Worm (Caenorhabditis elegans) whole organism, L4 larva: ENCODE measurements around the gene C18G1.9.

Experiments used
- D1046.2 ChIP-seq: fragments of 200-800 bp; sonication (Bioruptor generic); IDR thresholded peaks from 2 replicates; pipeline ENCODE4 v1.3.6; 2022; ENCODE audit warnings: missing genetic modification characterization, missing compliant biosample characterization
- F37D6.2 ChIP-seq: sonication (generic microtip); optimal IDR thresholded peaks from 2 replicates; lab custom pipeline; 2016; ENCODE audit warnings: mild to moderate bottlenecking, missing genetic modification characterization, missing compliant biosample characterization
- F44E2.7 ChIP-seq: fragments of 200-800 bp; sonication (Bioruptor generic); IDR thresholded peaks from 2 replicates; pipeline ENCODE4 v2.1.2; 2022; ENCODE audit warnings: missing genetic modification characterization, missing compliant biosample characterization
- T20F7.1 ChIP-seq: fragments of 200-800 bp; sonication (Bioruptor generic); optimal IDR thresholded peaks from 2 replicates; lab custom pipeline; 2018; ENCODE audit warnings: mild to moderate bottlenecking, missing genetic modification characterization, missing compliant biosample characterization
- Y5F2A.4 ChIP-seq: fragments of 200-800 bp; sonication (Bioruptor generic); optimal IDR thresholded peaks from 2 replicates; lab custom pipeline; 2018; ENCODE audit warnings: mild to moderate bottlenecking, missing genetic modification characterization, missing compliant biosample characterization
- ZK546.5 ChIP-seq, 2 experiments: sonication (generic microtip); optimal IDR thresholded peaks; 2 replicates each; lab custom pipeline; 2017; ENCODE audit warnings: missing biosample characterization in 2 of 2, missing genetic modification characterization in 2 of 2
- aha-1 ChIP-seq: fragments of 150-350 bp; peaks from one replicate; lab custom pipeline; 2014; ENCODE audit warnings: missing biosample characterization, missing genetic modification characterization
- aly-2 ChIP-seq: sonication (generic microtip); optimal IDR thresholded peaks from 2 replicates; lab custom pipeline; 2018; ENCODE audit warnings: missing biosample characterization, missing genetic modification characterization
- ama-1 ChIP-seq: fragments of 150-350 bp; optimal IDR thresholded peaks from 2 replicates; lab custom pipeline; 2014; ENCODE audit warnings: inconsistent platforms, mixed read lengths
- arid-1 ChIP-seq: fragments of 200-800 bp; sonication (Bioruptor generic); conservative IDR thresholded peaks from 2 replicates; pipeline ENCODE4 v1.3.6; 2022; ENCODE audit warnings: missing genetic modification reagents, missing genetic modification characterization, missing compliant biosample characterization
- ceh-28 ChIP-seq: fragments of 150-350 bp; optimal IDR thresholded peaks from 2 replicates; lab custom pipeline; 2014; ENCODE audit warnings: missing biosample characterization, missing genetic modification reagents, missing genetic modification characterization
- ceh-32 ChIP-seq: sonication (generic microtip); optimal IDR thresholded peaks from 2 replicates; lab custom pipeline; 2016; ENCODE audit warnings: mild to moderate bottlenecking, missing genetic modification characterization, missing compliant biosample characterization; ENCODE audit not compliant: poor library complexity
- ceh-82 ChIP-seq: sonication (generic microtip); optimal IDR thresholded peaks from 2 replicates; lab custom pipeline; 2017; ENCODE audit warnings: missing biosample characterization, missing genetic modification characterization
- ctbp-1 ChIP-seq: fragments of 200-800 bp; sonication (Bioruptor generic); IDR thresholded peaks from 2 replicates; pipeline ENCODE4 v1.3.6; 2022; ENCODE audit warnings: missing genetic modification reagents, missing genetic modification characterization, missing compliant biosample characterization
- daf-16 ChIP-seq, 3 experiments: sonication (generic microtip); optimal IDR thresholded peaks; 2 replicates each; lab custom pipeline; 2016 to 2017; ENCODE audit warnings: missing genetic modification characterization in 3 of 3, missing genetic modification reagents in 3 of 3, mild to moderate bottlenecking in 2 of 3, missing compliant biosample characterization in 2 of 3, missing biosample characterization in 1 of 3, moderate library complexity in 1 of 3
- dpl-1 ChIP-seq: fragments of 150-350 bp; optimal IDR thresholded peaks from 2 replicates; lab custom pipeline; 2014; ENCODE audit warnings: missing biosample characterization, missing genetic modification reagents, missing genetic modification characterization
- fkh-10 ChIP-seq: fragments of 150-350 bp; optimal IDR thresholded peaks from 2 replicates; lab custom pipeline; 2014; ENCODE audit warnings: missing biosample characterization, missing genetic modification reagents, missing genetic modification characterization
- gei-8 ChIP-seq: fragments of 200-800 bp; sonication (Bioruptor generic); optimal IDR thresholded peaks from 2 replicates; lab custom pipeline; 2018; ENCODE audit warnings: mild to moderate bottlenecking, missing genetic modification characterization, missing compliant biosample characterization
- hlh-11 ChIP-seq: fragments of 200-800 bp; sonication (Bioruptor generic); optimal IDR thresholded peaks from 2 replicates; lab custom pipeline; 2018; ENCODE audit warnings: mild to moderate bottlenecking, missing genetic modification characterization, missing compliant biosample characterization
- hmg-1.1 ChIP-seq: fragments of 200-800 bp; sonication (Bioruptor generic); IDR thresholded peaks from 2 replicates; pipeline ENCODE4 v1.3.6; 2022; ENCODE audit warnings: missing genetic modification reagents, missing genetic modification characterization, missing compliant biosample characterization
- lin-13 ChIP-seq: fragments of 150-350 bp; optimal IDR thresholded peaks from 2 replicates; lab custom pipeline; 2014; ENCODE audit warnings: missing biosample characterization, missing genetic modification reagents, missing genetic modification characterization
- lin-29 ChIP-seq: fragments of 200-800 bp; sonication (Bioruptor generic); IDR thresholded peaks from 2 replicates; pipeline ENCODE4 v1.3.6; 2022; ENCODE audit warnings: missing genetic modification reagents, missing genetic modification characterization, missing compliant biosample characterization
- lin-38 ChIP-seq: fragments of 200-800 bp; sonication (Bioruptor generic); IDR thresholded peaks from 2 replicates; pipeline ENCODE4 v1.3.6; 2022; ENCODE audit warnings: missing genetic modification reagents, missing genetic modification characterization, missing compliant biosample characterization
- madf-9 ChIP-seq: fragments of 200-800 bp; sonication (Bioruptor generic); conservative IDR thresholded peaks from 2 replicates; pipeline ENCODE4 v1.3.6; 2022; ENCODE audit warnings: missing genetic modification reagents, missing genetic modification characterization, missing compliant biosample characterization
- mep-1 ChIP-seq: fragments of 150-350 bp; sonication (generic microtip); optimal IDR thresholded peaks from 3 replicates; lab custom pipeline; 2014; ENCODE audit warnings: missing biosample characterization, missing genetic modification characterization
- nhr-237 ChIP-seq: sonication (generic microtip); optimal IDR thresholded peaks from 2 replicates; lab custom pipeline; 2017; ENCODE audit warnings: missing biosample characterization, missing genetic modification characterization
- nhr-48 ChIP-seq: sonication (generic microtip); optimal IDR thresholded peaks from 2 replicates; lab custom pipeline; 2016; ENCODE audit warnings: mild to moderate bottlenecking, missing genetic modification characterization, missing compliant biosample characterization
- nhr-6 ChIP-seq: fragments of 150-350 bp; optimal IDR thresholded peaks from 2 replicates; lab custom pipeline; 2014; ENCODE audit warnings: missing biosample characterization, missing genetic modification characterization
- nhr-76 ChIP-seq: fragments of 150-350 bp; optimal IDR thresholded peaks from 2 replicates; lab custom pipeline; 2014; ENCODE audit warnings: missing biosample characterization, missing genetic modification characterization
- pha-4 ChIP-seq, 2 experiments: fragments of 150-350 bp in 1 of 2; fragments of 200-800 bp in 1 of 2; sonication (Bioruptor generic) in 1 of 2; IDR thresholded peaks in 1 of 2; optimal IDR thresholded peaks in 1 of 2; 2 replicates each; pipeline versions ENCODE4 v1.3.6 to Lab custom; 2014 to 2022; ENCODE audit warnings: missing genetic modification characterization in 2 of 2, missing genetic modification reagents in 2 of 2, missing biosample characterization in 1 of 2, missing compliant biosample characterization in 1 of 2
- rbr-2 ChIP-seq: sonication (generic microtip); optimal IDR thresholded peaks from 2 replicates; lab custom pipeline; 2016; ENCODE audit warnings: missing genotype, missing genetic modification characterization, missing compliant biosample characterization
- set-16 ChIP-seq: fragments of 200-800 bp; sonication (Bioruptor generic); IDR thresholded peaks from 2 replicates; pipeline ENCODE4 v1.3.6; 2022; ENCODE audit warnings: missing genetic modification reagents, missing genetic modification characterization, missing compliant biosample characterization
- snpc-1.2 ChIP-seq: fragments of 200-800 bp; sonication (Bioruptor generic); IDR thresholded peaks from 2 replicates; pipeline ENCODE4 v1.3.6; 2022; ENCODE audit warnings: missing genetic modification reagents, missing genetic modification characterization, missing compliant biosample characterization
- tra-1 ChIP-seq: fragments of 200-800 bp; sonication (Bioruptor generic); IDR thresholded peaks from 2 replicates; pipeline ENCODE4 v1.3.6; 2022; ENCODE audit warnings: missing genetic modification reagents, missing genetic modification characterization, missing compliant biosample characterization
- unc-39 ChIP-seq: sonication (generic microtip); optimal IDR thresholded peaks from 2 replicates; lab custom pipeline; 2017; ENCODE audit warnings: missing biosample characterization, missing genetic modification characterization
- unc-62 ChIP-seq, 3 experiments: fragments of 150-350 bp in 1 of 3; sonication (generic microtip); optimal IDR thresholded peaks in 2 of 3; peaks in 1 of 3; 1 replicate in 1 of 3; 2 replicates in 2 of 3; lab custom pipeline; 2014 to 2017; ENCODE audit warnings: missing biosample characterization in 3 of 3, missing genetic modification characterization in 3 of 3, missing genetic modification reagents in 3 of 3, missing genotype in 1 of 3
- zfp-2 ChIP-seq: sonication (generic microtip); optimal IDR thresholded peaks from 2 replicates; lab custom pipeline; 2016; ENCODE audit warnings: mild to moderate bottlenecking, missing genetic modification characterization, missing compliant biosample characterization
- zfp-3 ChIP-seq: fragments of 200-800 bp; sonication (Bioruptor generic); conservative IDR thresholded peaks from 2 replicates; pipeline ENCODE4 v1.3.6; 2022; ENCODE audit warnings: missing genetic modification reagents, missing genetic modification characterization, missing compliant biosample characterization
- zip-11 ChIP-seq: fragments of 200-800 bp; sonication (Bioruptor generic); IDR thresholded peaks from 2 replicates; pipeline ENCODE4 v1.3.6; 2022; ENCODE audit warnings: missing genetic modification characterization, missing compliant biosample characterization
- ztf-7 ChIP-seq: fragments of 150-350 bp; optimal IDR thresholded peaks from 2 replicates; lab custom pipeline; 2014; ENCODE audit warnings: missing biosample characterization, missing genetic modification characterization

The C18G1.9 gene

DNA sequence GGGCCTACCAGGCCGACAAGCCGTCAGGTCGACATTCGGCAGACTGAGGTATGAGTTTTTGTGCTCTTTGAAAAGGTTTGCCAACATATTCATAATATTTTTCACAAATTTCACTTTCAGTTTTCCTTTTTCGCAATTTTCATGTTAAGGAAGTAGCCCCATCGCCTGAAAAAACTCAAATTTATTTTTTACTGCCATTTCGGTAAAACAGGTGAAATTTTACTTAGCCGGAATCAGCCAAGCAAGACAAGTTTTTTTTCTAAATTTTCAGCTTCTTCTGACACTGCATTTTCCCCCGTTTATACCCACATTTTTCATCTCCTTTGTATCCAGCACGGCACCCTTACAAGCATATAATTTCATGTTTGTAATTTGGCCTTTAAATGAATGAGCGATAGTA is 22.0 kb upstream of the C18G1.9 start, which contains the start of gene R02F11.11:
Gene R02F11.11, plus strand, starts transcription at position 301 of the 400 bp plus-strand sequence.
- TF ChIP-seq unc-39 (tag; lab: Kevin White, UChicago) (no peak), ceh-28 (no peak), set-16 (GFP tag; lab: Robert Waterston, UW) (no peak), hmg-1.1 (GFP tag; lab: Robert Waterston, UW) (no peak), rbr-2 (tag; lab: Kevin White, UChicago) (no peak), nhr-6 (tag; lab: Kevin White, UChicago) (no peak), aly-2 (tag; lab: Kevin White, UChicago) (no peak), zip-11 (GFP tag; lab: Robert Waterston, UW) (no peak), snpc-1.2 (GFP tag; lab: Robert Waterston, UW) (no peak), ceh-82 (no peak), ZK546.5 (tag; optimal IDR thresholded peaks at IDR 0.05; lab: Kevin White, UChicago) (no peak), nhr-237 (tag; lab: Kevin White, UChicago) (no peak), F37D6.2 (no peak), unc-62 (GFP tag; optimal IDR thresholded peaks at IDR 0.05 in 1 of 2; lab: Kevin White, UChicago) (no peak), unc-62 (tag; optimal IDR thresholded peaks at IDR 0.05; lab: Kevin White, UChicago) (no peak), daf-16 (GFP tag; optimal IDR thresholded peaks at IDR 0.05; lab: Kevin White, UChicago) (no peak), daf-16 (tag; optimal IDR thresholded peaks at IDR 0.05; lab: Kevin White, UChicago) (no peak), lin-13 (GFP tag; lab: Kevin White, UChicago) (no peak), hlh-11 (no peak), D1046.2 (no peak)

DNA sequence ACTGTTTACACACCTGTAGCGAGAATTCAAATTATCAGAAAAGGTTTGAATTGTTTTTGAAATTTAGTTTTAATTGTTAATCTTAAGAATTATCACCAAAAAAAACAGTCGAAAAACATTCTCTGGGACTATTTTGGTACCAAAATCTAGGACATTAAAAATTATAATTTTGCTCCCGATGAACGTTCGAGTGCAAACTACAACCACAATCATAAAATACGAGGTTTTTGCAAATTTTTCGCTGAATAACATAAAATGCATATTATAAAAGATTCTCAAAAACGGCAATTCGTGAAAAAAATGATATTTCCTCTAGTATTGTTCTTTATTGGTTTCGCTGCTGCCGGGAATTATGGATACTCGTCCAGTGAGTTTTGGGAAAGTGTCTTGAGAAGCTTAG is 20.8 kb upstream of the C18G1.9 start, which contains the start of gene R02F11.12:
Gene R02F11.12, plus strand, starts transcription at position 301 of the 400 bp plus-strand sequence.
- TF ChIP-seq ama-1 (lab: Kevin White, UChicago) = no peak
- no peak for TF ChIP-seq zfp-3 (GFP tag; lab: Robert Waterston, UW)
- no peak for TF ChIP-seq lin-29
- no peak for TF ChIP-seq unc-39 (tag; lab: Kevin White, UChicago)
- no peak for TF ChIP-seq zfp-2 (tag; lab: Kevin White, UChicago)
- no peak for TF ChIP-seq ctbp-1 (GFP tag; lab: Robert Waterston, UW)
- TF ChIP-seq mep-1 (tag; lab: Kevin White, UChicago) = no peak
- no peak for TF ChIP-seq tra-1
- no peak for TF ChIP-seq madf-9 (GFP tag; lab: Robert Waterston, UW)
- no peak for TF ChIP-seq dpl-1
- TF ChIP-seq set-16 (GFP tag; lab: Robert Waterston, UW) = no peak
- TF ChIP-seq arid-1 (GFP tag; lab: Robert Waterston, UW) = no peak
- TF ChIP-seq nhr-76 = no peak
- TF ChIP-seq Y5F2A.4 (GFP tag; lab: Kevin White, UChicago) = no peak
- no peak for TF ChIP-seq daf-16 (GFP tag; optimal IDR thresholded peaks at IDR 0.05; lab: Kevin White, UChicago)
- no peak for TF ChIP-seq daf-16 (tag; optimal IDR thresholded peaks at IDR 0.05; lab: Kevin White, UChicago)
- no peak for TF ChIP-seq nhr-48 (tag; lab: Kevin White, UChicago)
- no peak for TF ChIP-seq ceh-32 (tag; lab: Kevin White, UChicago)
- no peak for TF ChIP-seq T20F7.1

DNA sequence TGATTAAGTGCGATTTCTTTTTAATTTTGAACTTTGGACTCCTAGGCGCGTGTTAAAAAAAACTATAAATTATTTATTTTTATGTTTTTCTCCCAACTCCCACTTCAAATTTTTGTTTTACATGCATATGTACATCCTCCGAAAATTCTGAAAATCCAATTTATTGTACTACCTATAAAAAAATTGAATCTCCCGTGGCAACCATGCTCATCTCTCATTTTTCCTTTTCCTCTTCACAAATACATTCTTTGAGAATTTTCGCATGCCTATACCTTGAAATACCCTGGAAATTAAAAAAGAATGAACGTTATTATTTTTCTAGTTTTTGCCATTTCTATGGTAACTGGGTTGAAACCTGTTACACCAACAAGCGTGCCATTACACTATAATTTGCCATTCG is 19.3 kb upstream of the C18G1.9 start, which contains the start of gene R02F11.10:
Gene R02F11.10, plus strand, starts transcription at position 301 of the 400 bp plus-strand sequence.
- TF ChIP-seq fkh-10 (no peak), gei-8 (GFP tag; lab: Kevin White, UChicago) (no peak), lin-38 (GFP tag; lab: Robert Waterston, UW) (no peak), F44E2.7 (GFP tag; lab: Robert Waterston, UW) (no peak), aha-1 (tag; lab: Kevin White, UChicago) (peak; percentile 37), pha-4 (GFP tag; IDR thresholded peaks at IDR 0.05; lab: Robert Waterston, UW) (no peak), pha-4 (tag; optimal IDR thresholded peaks at IDR 0.05; lab: Kevin White, UChicago) (no peak), ztf-7 (tag; lab: Kevin White, UChicago) (no peak)
